Worm (Caenorhabditis elegans) whole organism, L4 larva: ENCODE measurements around the gene Y62H9A.11.
A peak's percentile ranks its signal among the peaks of the same experiment; 100 is the strongest.

ENCODE experiments used
- D1046.2 ChIP-seq: fragments of 200-800 bp; sonication (Bioruptor generic); IDR thresholded peaks from 2 replicates; pipeline ENCODE4 v1.3.6; 2022; ENCODE audit warnings: missing genetic modification characterization, missing compliant biosample characterization
- F10B5.3 ChIP-seq: sonication (generic microtip); optimal IDR thresholded peaks from 2 replicates; lab custom pipeline; 2016; ENCODE audit warnings: mild to moderate bottlenecking, missing genetic modification characterization, missing compliant biosample characterization
- F49E8.2 ChIP-seq: sonication (generic microtip); optimal IDR thresholded peaks from 2 replicates; lab custom pipeline; 2016; ENCODE audit warnings: missing compliant biosample characterization, mild to moderate bottlenecking, missing genetic modification characterization, borderline replicate concordance
- T26A8.4 ChIP-seq: fragments of 200-800 bp; sonication (Bioruptor generic); IDR thresholded peaks from 2 replicates; pipeline ENCODE4 v1.3.6; 2022; ENCODE audit warnings: missing genetic modification characterization, missing compliant biosample characterization
- Y105C5A.15 ChIP-seq: fragments of 200-800 bp; sonication (Bioruptor generic); IDR thresholded peaks from 2 replicates; pipeline ENCODE4 v1.3.6; 2022; ENCODE audit warnings: missing genetic modification characterization, missing compliant biosample characterization
- Y5F2A.4 ChIP-seq: fragments of 200-800 bp; sonication (Bioruptor generic); optimal IDR thresholded peaks from 2 replicates; lab custom pipeline; 2018; ENCODE audit warnings: mild to moderate bottlenecking, missing genetic modification characterization, missing compliant biosample characterization
- Y75B8A.6 ChIP-seq: fragments of 200-800 bp; sonication (Bioruptor generic); IDR thresholded peaks from 2 replicates; pipeline ENCODE4 v1.3.6; 2022; ENCODE audit warnings: missing genetic modification reagents, missing genetic modification characterization, missing compliant biosample characterization
- ZK337.2 ChIP-seq: fragments of 200-800 bp; sonication (Bioruptor generic); IDR thresholded peaks from 2 replicates; pipeline ENCODE4 v1.3.6; 2022; ENCODE audit warnings: missing genetic modification reagents, missing genetic modification characterization, missing compliant biosample characterization
- aha-1 ChIP-seq: fragments of 150-350 bp; peaks from one replicate; lab custom pipeline; 2014; ENCODE audit warnings: missing biosample characterization, missing genetic modification characterization
- ama-1 ChIP-seq: fragments of 150-350 bp; optimal IDR thresholded peaks from 2 replicates; lab custom pipeline; 2014; ENCODE audit warnings: inconsistent platforms, mixed read lengths
- ceh-32 ChIP-seq: sonication (generic microtip); optimal IDR thresholded peaks from 2 replicates; lab custom pipeline; 2016; ENCODE audit warnings: mild to moderate bottlenecking, missing genetic modification characterization, missing compliant biosample characterization; ENCODE audit not compliant: poor library complexity
- ceh-62 ChIP-seq: sonication (generic microtip); optimal IDR thresholded peaks from 2 replicates; lab custom pipeline; 2017; ENCODE audit warnings: missing biosample characterization, missing genetic modification characterization
- ceh-82 ChIP-seq: sonication (generic microtip); optimal IDR thresholded peaks from 2 replicates; lab custom pipeline; 2017; ENCODE audit warnings: missing biosample characterization, missing genetic modification characterization
- ces-1 ChIP-seq: fragments of 150-350 bp; sonication (generic microtip); optimal IDR thresholded peaks from 4 replicates; lab custom pipeline; 2014; ENCODE audit warnings: missing biosample characterization, missing genetic modification reagents, missing genetic modification characterization
- cey-2 ChIP-seq: sonication (generic microtip); optimal IDR thresholded peaks from 3 replicates; lab custom pipeline; 2017; ENCODE audit warnings: missing genetic modification characterization, mild to moderate bottlenecking, missing compliant biosample characterization, antibody characterized with exemption, borderline replicate concordance; ENCODE audit not compliant: insufficient read depth
- daf-16 ChIP-seq, 3 experiments: sonication (generic microtip); optimal IDR thresholded peaks; 2 replicates each; lab custom pipeline; 2016 to 2017; ENCODE audit warnings: missing genetic modification characterization in 3 of 3, missing genetic modification reagents in 3 of 3, mild to moderate bottlenecking in 2 of 3, missing compliant biosample characterization in 2 of 3, missing biosample characterization in 1 of 3, moderate library complexity in 1 of 3
- dmd-8 ChIP-seq: fragments of 200-800 bp; sonication (Bioruptor generic); IDR thresholded peaks from 2 replicates; pipeline ENCODE4 v1.3.6; 2022; ENCODE audit warnings: missing genetic modification characterization, missing compliant biosample characterization
- dpl-1 ChIP-seq: fragments of 150-350 bp; optimal IDR thresholded peaks from 2 replicates; lab custom pipeline; 2014; ENCODE audit warnings: missing biosample characterization, missing genetic modification reagents, missing genetic modification characterization
- dve-1 ChIP-seq: sonication (generic microtip); optimal IDR thresholded peaks from 2 replicates; lab custom pipeline; 2017; ENCODE audit warnings: antibody characterized with exemption, mild to moderate bottlenecking, missing genetic modification characterization, missing compliant biosample characterization; ENCODE audit not compliant: insufficient read depth
- egl-27 ChIP-seq: sonication (generic microtip); optimal IDR thresholded peaks from 3 replicates; lab custom pipeline; 2017; ENCODE audit warnings: missing biosample characterization, missing genetic modification reagents, missing genetic modification characterization
- fos-1 ChIP-seq: fragments of 150-350 bp; optimal IDR thresholded peaks from 2 replicates; lab custom pipeline; 2014; ENCODE audit warnings: missing biosample characterization, missing genetic modification characterization
- hlh-30 ChIP-seq: sonication (generic microtip); optimal IDR thresholded peaks from 2 replicates; lab custom pipeline; 2017; ENCODE audit warnings: antibody characterized with exemption, mild to moderate bottlenecking, missing genetic modification characterization, missing compliant biosample characterization; ENCODE audit not compliant: insufficient read depth
- jun-1 ChIP-seq: fragments of 150-350 bp; optimal IDR thresholded peaks from 2 replicates; lab custom pipeline; 2014; ENCODE audit warnings: missing biosample characterization, missing genetic modification reagents, missing genetic modification characterization
- lin-39 ChIP-seq: fragments of 150-350 bp; optimal IDR thresholded peaks from 2 replicates; lab custom pipeline; 2014; ENCODE audit warnings: missing biosample characterization, missing genetic modification reagents, missing genetic modification characterization
- lir-3 ChIP-seq: sonication (generic microtip); optimal IDR thresholded peaks from 2 replicates; lab custom pipeline; 2016; ENCODE audit warnings: mild to moderate bottlenecking, missing genetic modification characterization, missing compliant biosample characterization
- madf-9 ChIP-seq: fragments of 200-800 bp; sonication (Bioruptor generic); conservative IDR thresholded peaks from 2 replicates; pipeline ENCODE4 v1.3.6; 2022; ENCODE audit warnings: missing genetic modification reagents, missing genetic modification characterization, missing compliant biosample characterization
- mdt-29 ChIP-seq: fragments of 200-800 bp; sonication (Bioruptor generic); IDR thresholded peaks from 2 replicates; pipeline ENCODE4 v1.3.6; 2022; ENCODE audit warnings: missing genetic modification reagents, missing genetic modification characterization, missing compliant biosample characterization
- mep-1 ChIP-seq: fragments of 150-350 bp; sonication (generic microtip); optimal IDR thresholded peaks from 3 replicates; lab custom pipeline; 2014; ENCODE audit warnings: missing biosample characterization, missing genetic modification characterization
- mxl-2 ChIP-seq: fragments of 200-800 bp; sonication (Bioruptor generic); conservative IDR thresholded peaks from 2 replicates; pipeline ENCODE4 v1.3.6; 2022; ENCODE audit warnings: missing genetic modification reagents, missing genetic modification characterization, missing compliant biosample characterization
- nhr-10 ChIP-seq: fragments of 150-350 bp; optimal IDR thresholded peaks from 2 replicates; lab custom pipeline; 2014; ENCODE audit warnings: missing biosample characterization, missing genetic modification characterization
- nhr-111 ChIP-seq: fragments of 200-800 bp; sonication (Bioruptor generic); optimal IDR thresholded peaks from 2 replicates; lab custom pipeline; 2018; ENCODE audit warnings: mild to moderate bottlenecking, missing genetic modification characterization, missing compliant biosample characterization
- nhr-237 ChIP-seq: sonication (generic microtip); optimal IDR thresholded peaks from 2 replicates; lab custom pipeline; 2017; ENCODE audit warnings: missing biosample characterization, missing genetic modification characterization
- nhr-25 ChIP-seq: sonication (generic microtip); optimal IDR thresholded peaks from 2 replicates; lab custom pipeline; 2017; ENCODE audit warnings: missing genetic modification characterization, mild to moderate bottlenecking, missing compliant biosample characterization, antibody characterized with exemption, moderate library complexity, borderline replicate concordance; ENCODE audit not compliant: insufficient read depth
- nhr-28 ChIP-seq: fragments of 150-350 bp; optimal IDR thresholded peaks from 2 replicates; lab custom pipeline; 2014; ENCODE audit warnings: missing biosample characterization, missing genetic modification characterization
- nhr-41 ChIP-seq: fragments of 200-800 bp; sonication (Bioruptor generic); IDR thresholded peaks from 2 replicates; pipeline ENCODE4 v1.3.6; 2022; ENCODE audit warnings: missing genetic modification reagents, missing genetic modification characterization, missing compliant biosample characterization
- nhr-42 ChIP-seq: fragments of 200-800 bp; sonication (Bioruptor generic); IDR thresholded peaks from 2 replicates; pipeline ENCODE4 v1.3.6; 2022; ENCODE audit warnings: missing genetic modification characterization, missing compliant biosample characterization
- nhr-48 ChIP-seq: sonication (generic microtip); optimal IDR thresholded peaks from 2 replicates; lab custom pipeline; 2016; ENCODE audit warnings: mild to moderate bottlenecking, missing genetic modification characterization, missing compliant biosample characterization
- nhr-6 ChIP-seq: fragments of 150-350 bp; optimal IDR thresholded peaks from 2 replicates; lab custom pipeline; 2014; ENCODE audit warnings: missing biosample characterization, missing genetic modification characterization
- nhr-76 ChIP-seq: fragments of 150-350 bp; optimal IDR thresholded peaks from 2 replicates; lab custom pipeline; 2014; ENCODE audit warnings: missing biosample characterization, missing genetic modification characterization
- pha-4 ChIP-seq, 2 experiments: fragments of 150-350 bp in 1 of 2; fragments of 200-800 bp in 1 of 2; sonication (Bioruptor generic) in 1 of 2; IDR thresholded peaks in 1 of 2; optimal IDR thresholded peaks in 1 of 2; 2 replicates each; pipeline versions ENCODE4 v1.3.6 to Lab custom; 2014 to 2022; ENCODE audit warnings: missing genetic modification characterization in 2 of 2, missing genetic modification reagents in 2 of 2, missing biosample characterization in 1 of 2, missing compliant biosample characterization in 1 of 2
- spr-3 ChIP-seq: fragments of 200-800 bp; sonication (Bioruptor generic); optimal IDR thresholded peaks from 2 replicates; lab custom pipeline; 2018; ENCODE audit warnings: mild to moderate bottlenecking, missing genetic modification characterization, missing compliant biosample characterization
- unc-130 ChIP-seq: sonication (generic microtip); optimal IDR thresholded peaks from 2 replicates; lab custom pipeline; 2016; ENCODE audit warnings: missing genetic modification reagents, missing genetic modification characterization, missing compliant biosample characterization
- unc-39 ChIP-seq: sonication (generic microtip); optimal IDR thresholded peaks from 2 replicates; lab custom pipeline; 2017; ENCODE audit warnings: missing biosample characterization, missing genetic modification characterization
- vab-7 ChIP-seq: fragments of 200-800 bp; sonication (Bioruptor generic); IDR thresholded peaks from 2 replicates; pipeline ENCODE4 v1.3.6; 2022; ENCODE audit warnings: missing genetic modification reagents, missing genetic modification characterization, missing compliant biosample characterization
- zip-11 ChIP-seq: fragments of 200-800 bp; sonication (Bioruptor generic); IDR thresholded peaks from 2 replicates; pipeline ENCODE4 v1.3.6; 2022; ENCODE audit warnings: missing genetic modification characterization, missing compliant biosample characterization
- ztf-11 ChIP-seq: fragments of 150-350 bp; optimal IDR thresholded peaks from 2 replicates; lab custom pipeline; 2014; ENCODE audit warnings: missing biosample characterization, missing genetic modification characterization

Y62H9A.11 gene

DNA sequence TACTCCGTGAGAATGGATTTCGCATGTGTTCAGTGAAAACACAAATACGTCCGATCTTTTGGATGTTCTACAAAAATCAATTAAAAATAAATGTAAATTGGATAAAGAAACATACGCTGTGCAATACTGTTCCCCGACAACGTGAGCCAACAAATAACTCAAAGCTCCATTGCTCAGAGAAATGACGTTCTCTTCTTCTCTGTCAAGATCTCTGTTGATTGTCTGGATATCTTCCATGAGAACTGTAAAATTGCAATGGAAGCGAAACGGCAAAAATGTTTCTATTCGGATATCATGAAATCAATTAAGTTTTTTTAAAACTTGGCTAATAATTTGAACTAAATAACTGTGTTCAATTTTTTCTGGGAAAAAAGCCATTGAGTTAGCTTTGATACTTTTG, 10.5 kb downstream of the Y62H9A.11 start:
- TF ChIP-seq vab-7 (GFP tag; lab: Robert Waterston, UW), result no peak
- TF ChIP-seq aha-1 (tag; lab: Kevin White, UChicago), result peak; percentile 93
- TF ChIP-seq jun-1 (tag; lab: Kevin White, UChicago), result no peak
- no peak for TF ChIP-seq dpl-1 (GFP tag; lab: Kevin White, UChicago)
- no peak for TF ChIP-seq nhr-76 (tag; lab: Kevin White, UChicago)
- no peak for TF ChIP-seq spr-3 (GFP tag; lab: Kevin White, UChicago)

ce11 chrX:11892328-11892727, 14.8 kb downstream of the Y62H9A.11 start, which contains the start of gene Y62H9A.8:
Y62H9A.8 (minus strand) TSS chrX:11892428.
- TF ChIP-seq Y105C5A.15 (no peak), F49E8.2 (tag; lab: Kevin White, UChicago) (no peak), lin-39 (tag; lab: Kevin White, UChicago) (no peak), ceh-32 (tag; lab: Kevin White, UChicago) (no peak), vab-7 (GFP tag; lab: Robert Waterston, UW) (no peak), madf-9 (GFP tag; lab: Robert Waterston, UW) (no peak), ceh-82 (tag; lab: Kevin White, UChicago) (no peak), nhr-237 (tag; lab: Kevin White, UChicago) (no peak), nhr-42 (GFP tag; lab: Robert Waterston, UW) (no peak), T26A8.4 (GFP tag; lab: Robert Waterston, UW) (no peak), dve-1 (tag; lab: Kevin White, UChicago) (no peak), jun-1 (tag; lab: Kevin White, UChicago) (no peak), nhr-10 (no peak), egl-27 (tag; lab: Kevin White, UChicago) (no peak), nhr-111 (no peak), nhr-28 (no peak), nhr-48 (no peak)

ce11 chrX:11885577-11885976, 21.6 kb downstream of the Y62H9A.11 start, which contains the start of gene Y62H9A.7:
Y62H9A.7 (minus strand) TSS chrX:11885677.
- no peak for TF ChIP-seq ceh-62
- TF ChIP-seq lir-3, result no peak
- TF ChIP-seq ama-1, result no peak
- no peak for TF ChIP-seq D1046.2 (GFP tag; lab: Robert Waterston, UW)
- TF ChIP-seq mdt-29, result no peak
- TF ChIP-seq Y75B8A.6 (GFP tag; lab: Robert Waterston, UW), result no peak
- TF ChIP-seq dpl-1 (GFP tag; lab: Kevin White, UChicago), result no peak
- TF ChIP-seq mep-1, result no peak
- no peak for TF ChIP-seq nhr-6 (tag; lab: Kevin White, UChicago)
- no peak for TF ChIP-seq cey-2 (tag; lab: Kevin White, UChicago)
- no peak for TF ChIP-seq egl-27 (tag; lab: Kevin White, UChicago)
- no peak for TF ChIP-seq F10B5.3
- TF ChIP-seq mxl-2 (GFP tag; lab: Robert Waterston, UW), result no peak
- TF ChIP-seq ztf-11 (tag; lab: Kevin White, UChicago), result no peak
- TF ChIP-seq lin-39 (tag; lab: Kevin White, UChicago), result no peak
- TF ChIP-seq fos-1 (tag; lab: Kevin White, UChicago), result no peak
- no peak for TF ChIP-seq F49E8.2 (tag; lab: Kevin White, UChicago)
- no peak for TF ChIP-seq nhr-25

ce11 chrX:11882800-11883199, 24.4 kb downstream of the Y62H9A.11 start, which contains the start of the genes Y62H9A.5 and ule-5:
Y62H9A.5 (minus strand) TSS chrX:11882900.
ule-5 (plus strand) TSS chrX:11883127.
- TF ChIP-seq dmd-8 (no peak), nhr-41 (GFP tag; lab: Robert Waterston, UW) (no peak), nhr-6 (tag; lab: Kevin White, UChicago) (no peak), hlh-30 (tag; lab: Kevin White, UChicago) (no peak), egl-27 (tag; lab: Kevin White, UChicago) (no peak), daf-16 (GFP tag; optimal IDR thresholded peaks at IDR 0.05; lab: Kevin White, UChicago) (no peak), daf-16 (tag; optimal IDR thresholded peaks at IDR 0.05; lab: Kevin White, UChicago) (no peak), unc-39 (tag; lab: Kevin White, UChicago) (no peak), Y5F2A.4 (GFP tag; lab: Kevin White, UChicago) (no peak), Y105C5A.15 (no peak), ces-1 (GFP tag; lab: Kevin White, UChicago) (no peak), T26A8.4 (GFP tag; lab: Robert Waterston, UW) (no peak), zip-11 (no peak), ZK337.2 (GFP tag; lab: Robert Waterston, UW) (no peak), unc-130 (GFP tag; lab: Kevin White, UChicago) (no peak), nhr-76 (tag; lab: Kevin White, UChicago) (no peak), pha-4 (GFP tag; IDR thresholded peaks at IDR 0.05; lab: Robert Waterston, UW) (no peak), pha-4 (tag; optimal IDR thresholded peaks at IDR 0.05; lab: Kevin White, UChicago) (no peak)
